Worm (Caenorhabditis elegans): ENCODE results near the gene srx-60.

srx-60 gene

ce11 chrV:7399202-7399601 is 1.5 kb upstream of the srx-60 start, which contains the start of gene gst-41:
Gene gst-41 (minus strand): TSS chrV:7399302.
- no peak for TF ChIP-seq nhr-23 (tag; optimal IDR thresholded peaks at IDR 0.05)
- no peak for TF ChIP-seq skn-1 (tag; optimal IDR thresholded peaks at IDR 0.05)
- no peak for TF ChIP-seq nhr-237 (tag; optimal IDR thresholded peaks at IDR 0.05)
- TF ChIP-seq unc-62 (GFP tag; optimal IDR thresholded peaks at IDR 0.05), result no peak
- TF ChIP-seq nhr-77 (tag; optimal IDR thresholded peaks at IDR 0.05), result no peak
- TF ChIP-seq egl-27 (tag; optimal IDR thresholded peaks at IDR 0.05), result no peak

- no peak for TF ChIP-seq sma-9 (GFP tag; optimal IDR thresholded peaks at IDR 0.05)
- TF ChIP-seq sma-9 (tag; optimal IDR thresholded peaks at IDR 0.05), result no peak
- TF ChIP-seq unc-55 (GFP tag; optimal IDR thresholded peaks at IDR 0.05), result no peak
- TF ChIP-seq elt-3 (tag; optimal IDR thresholded peaks at IDR 0.05), result no peak
These were observed 593 bp upstream of the srx-60 start, which contains the start of gene cnc-9 for ce11 chrV:7400095-7400494. Gene cnc-9 (minus strand): TSS chrV:7400195.

ce11 chrV:7402355-7402754 is 1.7 kb downstream of the srx-60 start, which contains the start of gene srj-13:
Gene srj-13 (plus strand): TSS chrV:7402655.
- TF ChIP-seq blmp-1 (tag; optimal IDR thresholded peaks at IDR 0.05; ENCODE audit: insufficient read depth) (no peak), nhr-21 (tag; optimal IDR thresholded peaks at IDR 0.05) (no peak), zag-1 (tag; optimal IDR thresholded peaks at IDR 0.05) (no peak), nhr-12 (tag; optimal IDR thresholded peaks at IDR 0.05) (no peak), ztf-11 (tag; optimal IDR thresholded peaks at IDR 0.05) (no peak), unc-62 (GFP tag; optimal IDR thresholded peaks at IDR 0.05) (no peak), ztf-1 (GFP tag; conservative IDR thresholded peaks at IDR 0.05) (no peak), sem-4 (tag; optimal IDR thresholded peaks at IDR 0.05) (no peak), egl-27 (tag; optimal IDR thresholded peaks at IDR 0.05) (no peak), mab-5 (tag; optimal IDR thresholded peaks at IDR 0.05) (no peak), peb-1 (tag; optimal IDR thresholded peaks at IDR 0.05) (no peak), elt-3 (tag; optimal IDR thresholded peaks at IDR 0.05) (no peak), F13H6.1 (tag; optimal IDR thresholded peaks at IDR 0.05) (no peak), ztf-4 (tag; optimal IDR thresholded peaks at IDR 0.05) (no peak), R02D3.7 (tag; optimal IDR thresholded peaks at IDR 0.05) (no peak), unc-39 (tag; optimal IDR thresholded peaks at IDR 0.05) (no peak), nhr-129 (tag; optimal IDR thresholded peaks at IDR 0.05) (no peak), mdl-1 (tag; optimal IDR thresholded peaks at IDR 0.05) (no peak), gmeb-1 (tag; optimal IDR thresholded peaks at IDR 0.05) (no peak)

ce11 chrV:7403501-7403900 is 2.8 kb downstream of the srx-60 start:
- no peak for TF ChIP-seq mdl-1 (tag; optimal IDR thresholded peaks at IDR 0.05)
- TF ChIP-seq nhr-23 (tag; optimal IDR thresholded peaks at IDR 0.05), result no peak
- TF ChIP-seq unc-55 (GFP tag; optimal IDR thresholded peaks at IDR 0.05), result no peak
- TF ChIP-seq ceh-82 (tag; optimal IDR thresholded peaks at IDR 0.05), result no peak
- no peak for TF ChIP-seq nhr-237 (tag; optimal IDR thresholded peaks at IDR 0.05)
- TF ChIP-seq unc-62 (GFP tag; optimal IDR thresholded peaks at IDR 0.05), result no peak
- TF ChIP-seq nhr-6 (tag; optimal IDR thresholded peaks at IDR 0.05), result no peak
- TF ChIP-seq gmeb-1 (tag; optimal IDR thresholded peaks at IDR 0.05), result no peak
- no peak for TF ChIP-seq Y55F3AM.14 (GFP tag; optimal IDR thresholded peaks at IDR 0.05)
- no peak for TF ChIP-seq lin-13 (GFP tag; optimal IDR thresholded peaks at IDR 0.05)
- TF ChIP-seq sma-3 (GFP tag; optimal IDR thresholded peaks at IDR 0.05), result no peak
- TF ChIP-seq elt-1 (tag; optimal IDR thresholded peaks at IDR 0.05), result no peak
- no peak for TF ChIP-seq sem-4 (tag; optimal IDR thresholded peaks at IDR 0.05)
- TF ChIP-seq nhr-10 (tag; optimal IDR thresholded peaks at IDR 0.05), result no peak

ce11 chrV:7408520-7408919 is 7.8 kb downstream of the srx-60 start, which contains the start of gene srt-6:
Gene srt-6 (minus strand): TSS chrV:7408814.
- TF ChIP-seq ztf-4 (tag; optimal IDR thresholded peaks at IDR 0.05), result no peak
- TF ChIP-seq R02D3.7 (tag; optimal IDR thresholded peaks at IDR 0.05), result no peak
- TF ChIP-seq F13H6.1 (tag; optimal IDR thresholded peaks at IDR 0.05), result no peak
- no peak for TF ChIP-seq elt-3 (tag; optimal IDR thresholded peaks at IDR 0.05)
- TF ChIP-seq peb-1 (tag; optimal IDR thresholded peaks at IDR 0.05), result no peak

ce11 chrV:7409599-7409998 is 8.9 kb downstream of the srx-60 start, which contains the start of gene R13D7.2:
Gene R13D7.2 (plus strand): TSS chrV:7409899.
- TF ChIP-seq crh-2 (tag; optimal IDR thresholded peaks at IDR 0.05) (no peak), ceh-82 (tag; optimal IDR thresholded peaks at IDR 0.05) (no peak), gmeb-1 (tag; optimal IDR thresholded peaks at IDR 0.05) (no peak), unc-55 (GFP tag; optimal IDR thresholded peaks at IDR 0.05) (no peak), mab-5 (tag; optimal IDR thresholded peaks at IDR 0.05) (no peak), lin-11 (tag; optimal IDR thresholded peaks at IDR 0.05) (no peak), Y55F3AM.14 (GFP tag; optimal IDR thresholded peaks at IDR 0.05) (no peak), skn-1 (tag; optimal IDR thresholded peaks at IDR 0.05) (no peak), nhr-237 (tag; optimal IDR thresholded peaks at IDR 0.05) (no peak), nhr-6 (tag; optimal IDR thresholded peaks at IDR 0.05) (no peak), alr-1 (tag; optimal IDR thresholded peaks at IDR 0.05) (no peak), ztf-1 (GFP tag; conservative IDR thresholded peaks at IDR 0.05) (no peak), nhr-129 (tag; optimal IDR thresholded peaks at IDR 0.05) (no peak), nhr-11 (tag; optimal IDR thresholded peaks at IDR 0.05) (no peak), sma-9 (GFP tag; optimal IDR thresholded peaks at IDR 0.05) (no peak), sma-9 (tag; optimal IDR thresholded peaks at IDR 0.05) (no peak), ztf-11 (tag; optimal IDR thresholded peaks at IDR 0.05) (no peak), dmd-4 (tag; optimal IDR thresholded peaks at IDR 0.05) (no peak), ZK546.5 (tag; optimal IDR thresholded peaks at IDR 0.05) (no peak), lin-13 (GFP tag; optimal IDR thresholded peaks at IDR 0.05) (no peak), ztf-4 (tag; optimal IDR thresholded peaks at IDR 0.05) (no peak)
